Worm (Caenorhabditis elegans) whole organism, midembryonic: ENCODE results near the gene cls-2.

Source experiments
- T22C8.4 ChIP-seq: fragments of 200-800 bp; sonication (Bioruptor generic); IDR thresholded peaks from 2 replicates; pipeline ENCODE4 v1.3.6; 2022; ENCODE audit warnings: missing genetic modification characterization, missing compliant biosample characterization
- flt-1 ChIP-seq: fragments of 200-800 bp; sonication (Bioruptor generic); IDR thresholded peaks from 2 replicates; pipeline ENCODE4 v1.3.6; 2022; ENCODE audit warnings: missing genetic modification characterization, missing compliant biosample characterization
- klf-2 ChIP-seq: fragments of 200-800 bp; sonication (Bioruptor generic); conservative IDR thresholded peaks from 2 replicates; pipeline ENCODE4 v1.3.6; 2022; ENCODE audit warnings: missing genetic modification reagents, missing genetic modification characterization, missing compliant biosample characterization
- med-1 ChIP-seq: sonication (generic microtip); optimal IDR thresholded peaks from 2 replicates; lab custom pipeline; 2017; ENCODE audit warnings: missing genetic modification characterization, mild to moderate bottlenecking, missing compliant biosample characterization, antibody characterized with exemption, missing genetic modification reagents; ENCODE audit not compliant: insufficient read depth
- ref-1 ChIP-seq: fragments of 200-800 bp; sonication (Bioruptor generic); conservative IDR thresholded peaks from 2 replicates; pipeline ENCODE4 v1.3.6; 2022; ENCODE audit warnings: missing genetic modification reagents, missing genetic modification characterization, missing compliant biosample characterization
- tab-1 ChIP-seq: fragments of 200-800 bp; sonication (Bioruptor generic); IDR thresholded peaks from 2 replicates; pipeline ENCODE4 v1.3.6; 2022; ENCODE audit warnings: missing genetic modification characterization, missing compliant biosample characterization
- ztf-29 ChIP-seq: fragments of 200-800 bp; sonication (Bioruptor generic); IDR thresholded peaks from 2 replicates; pipeline ENCODE4 v1.3.6; 2022; ENCODE audit warnings: missing genetic modification reagents, missing genetic modification characterization, missing compliant biosample characterization

DNA sequence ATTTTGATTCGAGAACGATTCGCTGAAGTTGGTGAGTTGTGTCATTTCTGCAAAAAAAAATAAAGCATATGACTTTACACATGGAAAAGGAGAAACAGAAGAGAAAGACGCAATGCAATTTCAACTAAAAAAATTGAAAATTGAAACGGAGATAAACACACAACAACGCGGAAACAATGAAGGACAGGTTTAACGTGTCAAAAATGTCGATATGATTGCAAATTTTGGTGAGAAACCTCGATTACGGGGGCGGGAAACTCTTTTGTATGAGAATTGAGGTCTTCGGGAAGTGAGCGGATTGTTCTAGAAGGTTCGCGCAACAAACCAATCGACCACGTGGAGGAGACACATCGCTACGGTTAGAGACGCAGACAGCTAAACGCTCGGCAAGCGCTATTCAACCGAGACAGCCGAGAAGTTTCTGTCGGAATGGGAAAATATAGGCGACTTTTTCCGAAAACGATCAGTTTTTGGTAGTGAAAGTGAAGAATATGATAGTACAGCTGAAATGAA lies 1.1 kb upstream of the cls-2 start, which contains the start of gene R107.5:
- TF ChIP-seq ref-1 (GFP tag; lab: Robert Waterston, UW): no peak
- no peak for TF ChIP-seq tab-1 (GFP tag; lab: Robert Waterston, UW)
- no peak for TF ChIP-seq ztf-29
- TF ChIP-seq T22C8.4 (GFP tag; lab: Robert Waterston, UW): peak; percentile 52; the same call in 1 of the 2 replicates
- no peak for TF ChIP-seq klf-2 (GFP tag; lab: Robert Waterston, UW)
- peak; percentile 78 for TF ChIP-seq flt-1 (GFP tag; lab: Robert Waterston, UW)
- TF ChIP-seq med-1: no peak
